Worm (Caenorhabditis elegans) whole organism, L4 larva: ENCODE results near the gene B0024.11.

Experiments used
- Y105C5A.15 ChIP-seq: fragments of 200-800 bp; sonication (Bioruptor generic); IDR thresholded peaks from 2 replicates; pipeline ENCODE4 v1.3.6; 2022; ENCODE audit warnings: missing genetic modification characterization, missing compliant biosample characterization
- Y5F2A.4 ChIP-seq: fragments of 200-800 bp; sonication (Bioruptor generic); optimal IDR thresholded peaks from 2 replicates; lab custom pipeline; 2018; ENCODE audit warnings: mild to moderate bottlenecking, missing genetic modification characterization, missing compliant biosample characterization
- aha-1 ChIP-seq: fragments of 150-350 bp; peaks from one replicate; lab custom pipeline; 2014; ENCODE audit warnings: missing biosample characterization, missing genetic modification characterization
- ama-1 ChIP-seq: fragments of 150-350 bp; optimal IDR thresholded peaks from 2 replicates; lab custom pipeline; 2014; ENCODE audit warnings: inconsistent platforms, mixed read lengths
- arid-1 ChIP-seq: fragments of 200-800 bp; sonication (Bioruptor generic); conservative IDR thresholded peaks from 2 replicates; pipeline ENCODE4 v1.3.6; 2022; ENCODE audit warnings: missing genetic modification reagents, missing genetic modification characterization, missing compliant biosample characterization
- ceh-32 ChIP-seq: sonication (generic microtip); optimal IDR thresholded peaks from 2 replicates; lab custom pipeline; 2016; ENCODE audit warnings: mild to moderate bottlenecking, missing genetic modification characterization, missing compliant biosample characterization; ENCODE audit not compliant: poor library complexity
- ces-1 ChIP-seq: fragments of 150-350 bp; sonication (generic microtip); optimal IDR thresholded peaks from 4 replicates; lab custom pipeline; 2014; ENCODE audit warnings: missing biosample characterization, missing genetic modification reagents, missing genetic modification characterization
- daf-12 ChIP-seq: fragments of 150-350 bp; optimal IDR thresholded peaks from 2 replicates; lab custom pipeline; 2014; ENCODE audit warnings: missing biosample characterization, missing genetic modification reagents, missing genetic modification characterization
- daf-16 ChIP-seq, 3 experiments: sonication (generic microtip); optimal IDR thresholded peaks; 2 replicates each; lab custom pipeline; 2016 to 2017; ENCODE audit warnings: missing genetic modification characterization in 3 of 3, missing genetic modification reagents in 3 of 3, mild to moderate bottlenecking in 2 of 3, missing compliant biosample characterization in 2 of 3, missing biosample characterization in 1 of 3, moderate library complexity in 1 of 3
- dmd-6 ChIP-seq: fragments of 200-800 bp; sonication (Bioruptor generic); IDR thresholded peaks from 2 replicates; pipeline ENCODE4 v1.3.6; 2022; ENCODE audit warnings: missing genetic modification reagents, missing genetic modification characterization, missing compliant biosample characterization
- dmd-8 ChIP-seq: fragments of 200-800 bp; sonication (Bioruptor generic); IDR thresholded peaks from 2 replicates; pipeline ENCODE4 v1.3.6; 2022; ENCODE audit warnings: missing genetic modification characterization, missing compliant biosample characterization
- dpl-1 ChIP-seq: fragments of 150-350 bp; optimal IDR thresholded peaks from 2 replicates; lab custom pipeline; 2014; ENCODE audit warnings: missing biosample characterization, missing genetic modification reagents, missing genetic modification characterization
- dve-1 ChIP-seq: sonication (generic microtip); optimal IDR thresholded peaks from 2 replicates; lab custom pipeline; 2017; ENCODE audit warnings: antibody characterized with exemption, mild to moderate bottlenecking, missing genetic modification characterization, missing compliant biosample characterization; ENCODE audit not compliant: insufficient read depth
- fkh-10 ChIP-seq: fragments of 150-350 bp; optimal IDR thresholded peaks from 2 replicates; lab custom pipeline; 2014; ENCODE audit warnings: missing biosample characterization, missing genetic modification reagents, missing genetic modification characterization
- hlh-11 ChIP-seq: fragments of 200-800 bp; sonication (Bioruptor generic); optimal IDR thresholded peaks from 2 replicates; lab custom pipeline; 2018; ENCODE audit warnings: mild to moderate bottlenecking, missing genetic modification characterization, missing compliant biosample characterization
- hlh-30 ChIP-seq: sonication (generic microtip); optimal IDR thresholded peaks from 2 replicates; lab custom pipeline; 2017; ENCODE audit warnings: antibody characterized with exemption, mild to moderate bottlenecking, missing genetic modification characterization, missing compliant biosample characterization; ENCODE audit not compliant: insufficient read depth
- lim-7 ChIP-seq: fragments of 200-800 bp; sonication (Bioruptor generic); IDR thresholded peaks from 2 replicates; pipeline ENCODE4 v1.3.6; 2022; ENCODE audit warnings: missing genetic modification characterization, missing compliant biosample characterization
- lin-13 ChIP-seq: fragments of 150-350 bp; optimal IDR thresholded peaks from 2 replicates; lab custom pipeline; 2014; ENCODE audit warnings: missing biosample characterization, missing genetic modification reagents, missing genetic modification characterization
- lin-15B ChIP-seq: fragments of 150-350 bp; sonication (generic microtip); optimal IDR thresholded peaks from 3 replicates; lab custom pipeline; 2014; ENCODE audit warnings: missing biosample characterization, missing genetic modification characterization
- madf-9 ChIP-seq: fragments of 200-800 bp; sonication (Bioruptor generic); conservative IDR thresholded peaks from 2 replicates; pipeline ENCODE4 v1.3.6; 2022; ENCODE audit warnings: missing genetic modification reagents, missing genetic modification characterization, missing compliant biosample characterization
- mdl-1 ChIP-seq, 2 experiments: fragments of 150-350 bp in 1 of 2; sonication (generic microtip) in 1 of 2; optimal IDR thresholded peaks; 2 replicates each; lab custom pipeline; 2014 to 2017; ENCODE audit warnings: missing biosample characterization in 2 of 2, missing genetic modification characterization in 2 of 2
- mep-1 ChIP-seq: fragments of 150-350 bp; sonication (generic microtip); optimal IDR thresholded peaks from 3 replicates; lab custom pipeline; 2014; ENCODE audit warnings: missing biosample characterization, missing genetic modification characterization
- nhr-10 ChIP-seq: fragments of 150-350 bp; optimal IDR thresholded peaks from 2 replicates; lab custom pipeline; 2014; ENCODE audit warnings: missing biosample characterization, missing genetic modification characterization
- nhr-28 ChIP-seq: fragments of 150-350 bp; optimal IDR thresholded peaks from 2 replicates; lab custom pipeline; 2014; ENCODE audit warnings: missing biosample characterization, missing genetic modification characterization
- nhr-41 ChIP-seq: fragments of 200-800 bp; sonication (Bioruptor generic); IDR thresholded peaks from 2 replicates; pipeline ENCODE4 v1.3.6; 2022; ENCODE audit warnings: missing genetic modification reagents, missing genetic modification characterization, missing compliant biosample characterization
- nhr-76 ChIP-seq: fragments of 150-350 bp; optimal IDR thresholded peaks from 2 replicates; lab custom pipeline; 2014; ENCODE audit warnings: missing biosample characterization, missing genetic modification characterization
- nhr-77 ChIP-seq: fragments of 150-350 bp; optimal IDR thresholded peaks from 2 replicates; lab custom pipeline; 2014; ENCODE audit warnings: missing biosample characterization, missing genetic modification characterization
- php-3 ChIP-seq: fragments of 200-800 bp; sonication (Bioruptor generic); IDR thresholded peaks from 2 replicates; pipeline ENCODE4 v1.3.6; 2022; ENCODE audit warnings: missing genetic modification reagents, missing genetic modification characterization, missing compliant biosample characterization
- pqm-1 ChIP-seq: sonication (generic microtip); optimal IDR thresholded peaks from 2 replicates; lab custom pipeline; 2017; ENCODE audit warnings: missing biosample characterization, missing genetic modification characterization
- sdz-12 ChIP-seq: fragments of 200-800 bp; sonication (Bioruptor generic); optimal IDR thresholded peaks from 2 replicates; lab custom pipeline; 2018; ENCODE audit warnings: mild to moderate bottlenecking, missing genetic modification characterization, missing compliant biosample characterization
- set-16 ChIP-seq: fragments of 200-800 bp; sonication (Bioruptor generic); IDR thresholded peaks from 2 replicates; pipeline ENCODE4 v1.3.6; 2022; ENCODE audit warnings: missing genetic modification reagents, missing genetic modification characterization, missing compliant biosample characterization
- snpc-4 ChIP-seq: fragments of 150-350 bp; optimal IDR thresholded peaks from 2 replicates; lab custom pipeline; 2014; ENCODE audit warnings: missing biosample characterization, missing genetic modification characterization
- spr-1 ChIP-seq: sonication (generic microtip); optimal IDR thresholded peaks from 2 replicates; lab custom pipeline; 2016; ENCODE audit warnings: mild to moderate bottlenecking, missing genetic modification characterization, missing compliant biosample characterization
- spr-3 ChIP-seq: fragments of 200-800 bp; sonication (Bioruptor generic); optimal IDR thresholded peaks from 2 replicates; lab custom pipeline; 2018; ENCODE audit warnings: mild to moderate bottlenecking, missing genetic modification characterization, missing compliant biosample characterization
- tag-97 ChIP-seq: fragments of 200-800 bp; sonication (Bioruptor generic); IDR thresholded peaks from 2 replicates; pipeline ENCODE4 v1.3.6; 2022; ENCODE audit warnings: missing genetic modification characterization, missing compliant biosample characterization
- tra-1 ChIP-seq: fragments of 200-800 bp; sonication (Bioruptor generic); IDR thresholded peaks from 2 replicates; pipeline ENCODE4 v1.3.6; 2022; ENCODE audit warnings: missing genetic modification reagents, missing genetic modification characterization, missing compliant biosample characterization
- unc-130 ChIP-seq: sonication (generic microtip); optimal IDR thresholded peaks from 2 replicates; lab custom pipeline; 2016; ENCODE audit warnings: missing genetic modification reagents, missing genetic modification characterization, missing compliant biosample characterization
- unc-39 ChIP-seq: sonication (generic microtip); optimal IDR thresholded peaks from 2 replicates; lab custom pipeline; 2017; ENCODE audit warnings: missing biosample characterization, missing genetic modification characterization
- vab-7 ChIP-seq: fragments of 200-800 bp; sonication (Bioruptor generic); IDR thresholded peaks from 2 replicates; pipeline ENCODE4 v1.3.6; 2022; ENCODE audit warnings: missing genetic modification reagents, missing genetic modification characterization, missing compliant biosample characterization
- ztf-11 ChIP-seq: fragments of 150-350 bp; optimal IDR thresholded peaks from 2 replicates; lab custom pipeline; 2014; ENCODE audit warnings: missing biosample characterization, missing genetic modification characterization
- ztf-7 ChIP-seq: fragments of 150-350 bp; optimal IDR thresholded peaks from 2 replicates; lab custom pipeline; 2014; ENCODE audit warnings: missing biosample characterization, missing genetic modification characterization

Gene B0024.11

ce11 chrV:10357467-10357953 lies 38.2 kb upstream of the B0024.11 start, which contains the start of gene ceeh-2:
Gene ceeh-2 (minus strand): TSS chrV:10357903.
- TF ChIP-seq Y105C5A.15 (GFP tag; lab: Robert Waterston, UW) = no peak
- no peak for TF ChIP-seq tra-1 (GFP tag; lab: Robert Waterston, UW)
- no peak for TF ChIP-seq vab-7
- no peak for TF ChIP-seq unc-130 (GFP tag; lab: Kevin White, UChicago)
- no peak for TF ChIP-seq unc-39 (tag; lab: Kevin White, UChicago)
- no peak for TF ChIP-seq ceh-32 (tag; lab: Kevin White, UChicago)
- TF ChIP-seq nhr-76 (tag; lab: Kevin White, UChicago) = no peak
- TF ChIP-seq aha-1 (tag; lab: Kevin White, UChicago) = peak; percentile 33
- no peak for TF ChIP-seq php-3 (GFP tag; lab: Robert Waterston, UW)
- TF ChIP-seq fkh-10 = no peak
- peak in 1 of 2 experiments; percentile 32 for TF ChIP-seq mdl-1 (tag; optimal IDR thresholded peaks at IDR 0.05; lab: Kevin White, UChicago)
- peak; percentile 36; the same call in 1 of the 2 replicates for TF ChIP-seq dmd-6 (GFP tag; lab: Robert Waterston, UW)
- TF ChIP-seq nhr-10 (tag; lab: Kevin White, UChicago) = no peak
- TF ChIP-seq dve-1 (tag; lab: Kevin White, UChicago) = peak; percentile 63
- TF ChIP-seq spr-3 (GFP tag; lab: Kevin White, UChicago) = no peak
- TF ChIP-seq lin-15B (tag; lab: Kevin White, UChicago) = no peak
- no peak for TF ChIP-seq arid-1
- TF ChIP-seq snpc-4 (tag; lab: Kevin White, UChicago) = no peak
- TF ChIP-seq dpl-1 (GFP tag; lab: Kevin White, UChicago) = no peak
- TF ChIP-seq nhr-41 (GFP tag; lab: Robert Waterston, UW) = no peak
- no peak for TF ChIP-seq ces-1 (GFP tag; lab: Kevin White, UChicago)
- no peak for TF ChIP-seq daf-16 (GFP tag; optimal IDR thresholded peaks at IDR 0.05; lab: Kevin White, UChicago)
- peak; percentile 83 for TF ChIP-seq daf-16 (tag; optimal IDR thresholded peaks at IDR 0.05; lab: Kevin White, UChicago)
- no peak for TF ChIP-seq dmd-8 (GFP tag; lab: Robert Waterston, UW)
- no peak for TF ChIP-seq Y5F2A.4 (GFP tag; lab: Kevin White, UChicago)
- peak; percentile 59 for TF ChIP-seq nhr-28 (tag; lab: Kevin White, UChicago)
- no peak for TF ChIP-seq pqm-1
- no peak for TF ChIP-seq spr-1 (tag; lab: Kevin White, UChicago)
- no peak for TF ChIP-seq madf-9 (GFP tag; lab: Robert Waterston, UW)
- TF ChIP-seq ztf-7 (tag; lab: Kevin White, UChicago) = no peak
- no peak for TF ChIP-seq lin-13 (GFP tag; lab: Kevin White, UChicago)
- no peak for TF ChIP-seq set-16 (GFP tag; lab: Robert Waterston, UW)
- peak; percentile 8 for TF ChIP-seq hlh-11 (tag; lab: Kevin White, UChicago)
- TF ChIP-seq daf-12 (tag; lab: Kevin White, UChicago) = no peak
- no peak for TF ChIP-seq ama-1 (lab: Kevin White, UChicago)
- TF ChIP-seq ztf-11 (tag; lab: Kevin White, UChicago) = no peak
- TF ChIP-seq tag-97 (GFP tag; lab: Robert Waterston, UW) = no peak
- TF ChIP-seq hlh-30 (tag; lab: Kevin White, UChicago) = no peak
- no peak for TF ChIP-seq sdz-12 (GFP tag; lab: Kevin White, UChicago)
- TF ChIP-seq lim-7 (GFP tag; lab: Robert Waterston, UW) = no peak
- TF ChIP-seq mep-1 (tag; lab: Kevin White, UChicago) = no peak
- TF ChIP-seq nhr-77 (tag; lab: Kevin White, UChicago) = peak; percentile 28
